Worm (Caenorhabditis elegans) whole organism, L2 larva: ENCODE data around the gene C35B1.9.

Experiments
- blmp-1 ChIP-seq: sonication (generic microtip); optimal IDR thresholded peaks from 2 replicates; lab custom pipeline; 2017; ENCODE audit warnings: missing genetic modification characterization, mild to moderate bottlenecking, missing compliant biosample characterization, antibody characterized with exemption, moderate library complexity; ENCODE audit not compliant: insufficient read depth
- ceh-82 ChIP-seq: fragments of 150-350 bp; optimal IDR thresholded peaks from 2 replicates; lab custom pipeline; 2014; ENCODE audit warnings: missing biosample characterization, missing genetic modification characterization
- dmd-4 ChIP-seq: sonication (generic microtip); optimal IDR thresholded peaks from 2 replicates; lab custom pipeline; 2017; ENCODE audit warnings: missing biosample characterization, missing genetic modification characterization
- egl-27 ChIP-seq: sonication (generic microtip); optimal IDR thresholded peaks from 3 replicates; lab custom pipeline; 2017; ENCODE audit warnings: missing biosample characterization, missing genetic modification reagents, missing genetic modification characterization
- lin-39 ChIP-seq: fragments of 150-350 bp; optimal IDR thresholded peaks from 2 replicates; lab custom pipeline; 2014; ENCODE audit warnings: missing biosample characterization, missing genetic modification reagents, missing genetic modification characterization
- lsy-2 ChIP-seq, 2 experiments: fragments of 150-350 bp in 1 of 2; sonication (generic microtip) in 1 of 2; optimal IDR thresholded peaks; 2 replicates each; lab custom pipeline; 2014 to 2017; ENCODE audit warnings: missing biosample characterization in 2 of 2, missing genetic modification characterization in 2 of 2
- mab-5 ChIP-seq: fragments of 150-350 bp; optimal IDR thresholded peaks from 2 replicates; lab custom pipeline; 2014; ENCODE audit warnings: missing biosample characterization, missing genetic modification characterization
- mdl-1 ChIP-seq, 2 experiments: fragments of 150-350 bp in 1 of 2; sonication (generic microtip) in 1 of 2; optimal IDR thresholded peaks; 2 replicates each; lab custom pipeline; 2017; ENCODE audit warnings: missing biosample characterization in 2 of 2, missing genetic modification characterization in 2 of 2
- nhr-12 ChIP-seq: fragments of 150-350 bp; optimal IDR thresholded peaks from 2 replicates; lab custom pipeline; 2014; ENCODE audit warnings: missing biosample characterization, missing genetic modification characterization
- nhr-21 ChIP-seq: fragments of 150-350 bp; optimal IDR thresholded peaks from 2 replicates; lab custom pipeline; 2014; ENCODE audit warnings: missing biosample characterization, missing genetic modification characterization
- nhr-77 ChIP-seq: fragments of 150-350 bp; optimal IDR thresholded peaks from 2 replicates; lab custom pipeline; 2014; ENCODE audit warnings: missing biosample characterization, missing genetic modification characterization
- unc-55 ChIP-seq: fragments of 150-350 bp; sonication (generic microtip); optimal IDR thresholded peaks from 3 replicates; lab custom pipeline; 2014; ENCODE audit warnings: missing biosample characterization, missing genetic modification reagents, missing genetic modification characterization

DNA sequence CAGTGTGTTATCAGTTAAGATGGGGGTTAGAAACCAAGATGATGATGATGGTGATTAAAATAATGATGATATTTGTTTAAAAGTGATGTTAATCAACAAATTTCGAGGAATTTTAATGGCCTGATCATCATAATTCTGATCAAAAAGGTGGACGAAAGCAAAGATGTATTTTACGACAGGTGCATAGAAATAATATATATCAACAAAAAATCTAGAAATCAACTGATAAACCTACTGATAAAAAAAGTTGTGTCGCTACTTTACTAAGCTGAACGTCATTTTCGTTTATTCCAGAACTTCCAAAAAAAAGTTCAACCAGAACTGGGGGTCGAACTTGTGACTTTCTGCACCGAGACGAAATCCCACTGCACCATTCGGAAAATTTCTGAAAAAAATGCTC lies 42.3 kb upstream of the C35B1.9 start, which contains the start of gene mul-1:
- TF ChIP-seq lin-39 (tag; lab: Kevin White, UChicago) (no peak), nhr-77 (tag; lab: Kevin White, UChicago) (no peak), blmp-1 (no peak), lsy-2 (tag; optimal IDR thresholded peaks at IDR 0.05; lab: Kevin White, UChicago) (no peak), nhr-12 (no peak), egl-27 (tag; lab: Kevin White, UChicago) (no peak), nhr-21 (no peak), mab-5 (tag; lab: Kevin White, UChicago) (no peak), mdl-1 (tag; optimal IDR thresholded peaks at IDR 0.05; lab: Kevin White, UChicago) (no peak), dmd-4 (tag; lab: Kevin White, UChicago) (no peak), unc-55 (GFP tag; lab: Kevin White, UChicago) (no peak), ceh-82 (tag; lab: Kevin White, UChicago) (no peak)
